Fruit fly (Drosophila melanogaster): ENCODE results near the gene CG3982.

- no peak for TF ChIP-seq h (optimal IDR thresholded peaks at IDR 0.05)
- TF ChIP-seq psq (optimal IDR thresholded peaks at IDR 0.05): no peak
- no peak for TF ChIP-seq ttk (optimal IDR thresholded peaks at IDR 0.05)
Observed at dm6 chr3L:9422636-9423419, 5.6 kb upstream of the CG3982 start, which contains the start of gene aay.

Data from Kc167 (cell line).